Worm (Caenorhabditis elegans) whole organism, L2 larva: Measurements from ENCODE around the gene T19B10.12.

ENCODE experiments used
- C34F6.9 ChIP-seq: fragments of 150-350 bp; optimal IDR thresholded peaks from 2 replicates; lab custom pipeline; 2014; ENCODE audit warnings: missing biosample characterization, missing genetic modification characterization
- ZK546.5 ChIP-seq: sonication (generic microtip); optimal IDR thresholded peaks from 2 replicates; lab custom pipeline; 2017; ENCODE audit warnings: missing biosample characterization, missing genetic modification characterization
- alr-1 ChIP-seq: fragments of 150-350 bp; optimal IDR thresholded peaks from 2 replicates; lab custom pipeline; 2014; ENCODE audit warnings: missing biosample characterization, missing genetic modification characterization
- aly-2 ChIP-seq: fragments of 150-350 bp; optimal IDR thresholded peaks from 2 replicates; lab custom pipeline; 2014; ENCODE audit warnings: missing biosample characterization, missing genetic modification characterization
- blmp-1 ChIP-seq: sonication (generic microtip); optimal IDR thresholded peaks from 2 replicates; lab custom pipeline; 2017; ENCODE audit warnings: missing genetic modification characterization, mild to moderate bottlenecking, missing compliant biosample characterization, antibody characterized with exemption, moderate library complexity; ENCODE audit not compliant: insufficient read depth
- ceh-16 ChIP-seq: fragments of 150-350 bp; optimal IDR thresholded peaks from 2 replicates; lab custom pipeline; 2014; ENCODE audit warnings: missing biosample characterization, missing genetic modification characterization
- ceh-82 ChIP-seq: fragments of 150-350 bp; optimal IDR thresholded peaks from 2 replicates; lab custom pipeline; 2014; ENCODE audit warnings: missing biosample characterization, missing genetic modification characterization
- crh-2 ChIP-seq: sonication (generic microtip); optimal IDR thresholded peaks from 2 replicates; lab custom pipeline; 2017; ENCODE audit warnings: missing biosample characterization, missing genetic modification characterization
- egl-27 ChIP-seq: sonication (generic microtip); optimal IDR thresholded peaks from 3 replicates; lab custom pipeline; 2017; ENCODE audit warnings: missing biosample characterization, missing genetic modification reagents, missing genetic modification characterization
- elt-1 ChIP-seq: fragments of 150-350 bp; optimal IDR thresholded peaks from 2 replicates; lab custom pipeline; 2014; ENCODE audit warnings: missing biosample characterization, missing genetic modification characterization
- gmeb-1 ChIP-seq: fragments of 150-350 bp; optimal IDR thresholded peaks from 2 replicates; lab custom pipeline; 2014; ENCODE audit warnings: missing biosample characterization, missing genetic modification characterization
- lin-11 ChIP-seq: fragments of 150-350 bp; sonication (generic microtip); optimal IDR thresholded peaks from 2 replicates; lab custom pipeline; 2014; ENCODE audit warnings: missing biosample characterization, missing genetic modification characterization, inconsistent platforms, mixed read lengths
- lin-13 ChIP-seq: fragments of 150-350 bp; optimal IDR thresholded peaks from 2 replicates; lab custom pipeline; 2014; ENCODE audit warnings: missing biosample characterization, missing genetic modification reagents, missing genetic modification characterization
- lin-39 ChIP-seq: fragments of 150-350 bp; optimal IDR thresholded peaks from 2 replicates; lab custom pipeline; 2014; ENCODE audit warnings: missing biosample characterization, missing genetic modification reagents, missing genetic modification characterization
- lsy-2 ChIP-seq, 2 experiments: fragments of 150-350 bp in 1 of 2; sonication (generic microtip) in 1 of 2; optimal IDR thresholded peaks; 2 replicates each; lab custom pipeline; 2014 to 2017; ENCODE audit warnings: missing biosample characterization in 2 of 2, missing genetic modification characterization in 2 of 2
- mdl-1 ChIP-seq, 2 experiments: fragments of 150-350 bp in 1 of 2; sonication (generic microtip) in 1 of 2; optimal IDR thresholded peaks; 2 replicates each; lab custom pipeline; 2017; ENCODE audit warnings: missing biosample characterization in 2 of 2, missing genetic modification characterization in 2 of 2
- nhr-10 ChIP-seq: sonication (generic microtip); optimal IDR thresholded peaks from 2 replicates; lab custom pipeline; 2017; ENCODE audit warnings: missing biosample characterization, missing genetic modification characterization
- nhr-11 ChIP-seq: fragments of 150-350 bp; optimal IDR thresholded peaks from 2 replicates; lab custom pipeline; 2014; ENCODE audit warnings: missing biosample characterization, missing genetic modification characterization
- nhr-12 ChIP-seq: fragments of 150-350 bp; optimal IDR thresholded peaks from 2 replicates; lab custom pipeline; 2014; ENCODE audit warnings: missing biosample characterization, missing genetic modification characterization
- nhr-129 ChIP-seq: fragments of 150-350 bp; optimal IDR thresholded peaks from 2 replicates; lab custom pipeline; 2014; ENCODE audit warnings: missing biosample characterization, missing genetic modification characterization
- nhr-23 ChIP-seq: fragments of 150-350 bp; optimal IDR thresholded peaks from 2 replicates; lab custom pipeline; 2014; ENCODE audit warnings: missing biosample characterization, missing genetic modification reagents, missing genetic modification characterization
- nhr-237 ChIP-seq: fragments of 150-350 bp; optimal IDR thresholded peaks from 2 replicates; lab custom pipeline; 2014; ENCODE audit warnings: missing biosample characterization, missing genetic modification characterization
- sem-4 ChIP-seq: fragments of 150-350 bp; optimal IDR thresholded peaks from 2 replicates; lab custom pipeline; 2014; ENCODE audit warnings: missing biosample characterization, missing genetic modification reagents, missing genetic modification characterization
- sma-3 ChIP-seq: sonication (generic microtip); optimal IDR thresholded peaks from 2 replicates; lab custom pipeline; 2016; ENCODE audit warnings: missing genetic modification reagents, missing genetic modification characterization, missing compliant biosample characterization
- sma-9 ChIP-seq, 2 experiments: fragments of 150-350 bp in 1 of 2; sonication (generic microtip) in 1 of 2; optimal IDR thresholded peaks; 2 replicates each; lab custom pipeline; 2014 to 2016; ENCODE audit warnings: missing genetic modification characterization in 2 of 2, mild to moderate bottlenecking in 1 of 2, missing biosample characterization in 1 of 2, missing compliant biosample characterization in 1 of 2, missing genetic modification reagents in 1 of 2, moderate library complexity in 1 of 2
- snpc-4 ChIP-seq: fragments of 150-350 bp; optimal IDR thresholded peaks from 2 replicates; lab custom pipeline; 2014; ENCODE audit warnings: missing biosample characterization, missing genetic modification characterization
- unc-39 ChIP-seq: fragments of 150-350 bp; optimal IDR thresholded peaks from 2 replicates; lab custom pipeline; 2014; ENCODE audit warnings: missing biosample characterization, missing genetic modification characterization
- unc-62 ChIP-seq: fragments of 150-350 bp; optimal IDR thresholded peaks from 2 replicates; lab custom pipeline; 2014; ENCODE audit warnings: missing biosample characterization, missing genetic modification reagents, missing genetic modification characterization
- zag-1 ChIP-seq: fragments of 150-350 bp; optimal IDR thresholded peaks from 2 replicates; lab custom pipeline; 2014; ENCODE audit warnings: missing biosample characterization, missing genetic modification characterization
- ztf-11 ChIP-seq: sonication (generic microtip); optimal IDR thresholded peaks from 2 replicates; lab custom pipeline; 2017; ENCODE audit warnings: missing biosample characterization, missing genetic modification characterization
- ztf-4 ChIP-seq: fragments of 150-350 bp; optimal IDR thresholded peaks from 2 replicates; lab custom pipeline; 2014; ENCODE audit warnings: missing biosample characterization, missing genetic modification characterization

The T19B10.12 gene

ce11 chrV:11209452-11210188 lies 41.2 kb upstream of the T19B10.12 start:
- TF ChIP-seq sma-3 (no peak), ceh-16 (tag; lab: Kevin White, UChicago) (no peak), aly-2 (no peak), nhr-12 (tag; lab: Kevin White, UChicago) (no peak), lin-39 (no peak), unc-62 (GFP tag; lab: Kevin White, UChicago) (no peak), zag-1 (tag; lab: Kevin White, UChicago) (no peak), elt-1 (tag; lab: Kevin White, UChicago) (no peak), ztf-4 (tag; lab: Kevin White, UChicago) (no peak), snpc-4 (tag; lab: Kevin White, UChicago) (no peak), C34F6.9 (tag; lab: Kevin White, UChicago) (no peak), sem-4 (tag; lab: Kevin White, UChicago) (no peak)

ce11 chrV:11211323-11211722 lies 39.5 kb upstream of the T19B10.12 start:
- TF ChIP-seq egl-27 (no peak), lin-11 (no peak), nhr-23 (tag; lab: Kevin White, UChicago) (no peak), sem-4 (tag; lab: Kevin White, UChicago) (no peak), nhr-11 (tag; lab: Kevin White, UChicago) (no peak), C34F6.9 (tag; lab: Kevin White, UChicago) (no peak), unc-62 (GFP tag; lab: Kevin White, UChicago) (no peak), zag-1 (tag; lab: Kevin White, UChicago) (no peak), alr-1 (tag; lab: Kevin White, UChicago) (no peak), unc-39 (no peak)
- TF ChIP-seq, all 48 proteins: peak for 0

- no peak for TF ChIP-seq nhr-129 (tag; lab: Kevin White, UChicago)
- no peak for TF ChIP-seq elt-1 (tag; lab: Kevin White, UChicago)
- TF ChIP-seq lsy-2 (tag; optimal IDR thresholded peaks at IDR 0.05; lab: Kevin White, UChicago): no peak
- TF ChIP-seq, all 48 proteins: peak for 0
Measured at ce11 chrV:11214569-11214968, 36.3 kb upstream of the T19B10.12 start.

- TF ChIP-seq sma-9 (GFP tag; optimal IDR thresholded peaks at IDR 0.05; lab: Kevin White, UChicago) (no peak), sma-9 (tag; optimal IDR thresholded peaks at IDR 0.05; lab: Kevin White, UChicago) (no peak), mdl-1 (tag; optimal IDR thresholded peaks at IDR 0.05; lab: Kevin White, UChicago) (no peak), ceh-82 (tag; lab: Kevin White, UChicago) (no peak), ZK546.5 (tag; lab: Kevin White, UChicago) (no peak)
Measured at ce11 chrV:11216137-11216536, 34.7 kb upstream of the T19B10.12 start.

ce11 chrV:11217394-11217793 lies 33.4 kb upstream of the T19B10.12 start, which contains the start of gene cyp-29A2:
cyp-29A2 (plus strand) TSS chrV:11217583.
- TF ChIP-seq sma-9 (GFP tag; optimal IDR thresholded peaks at IDR 0.05; lab: Kevin White, UChicago) (peak; percentile 24), sma-9 (tag; optimal IDR thresholded peaks at IDR 0.05; lab: Kevin White, UChicago) (no peak), nhr-129 (tag; lab: Kevin White, UChicago) (peak; percentile 34), sma-3 (no peak), gmeb-1 (peak; percentile 23), lin-11 (no peak), nhr-10 (tag; lab: Kevin White, UChicago) (no peak), ztf-11 (tag; lab: Kevin White, UChicago) (no peak), crh-2 (peak; percentile 28)

- no peak for TF ChIP-seq nhr-129 (tag; lab: Kevin White, UChicago)
- TF ChIP-seq blmp-1 (tag; lab: Kevin White, UChicago): no peak
- no peak for TF ChIP-seq ceh-82 (tag; lab: Kevin White, UChicago)
- TF ChIP-seq nhr-11 (tag; lab: Kevin White, UChicago): no peak
- TF ChIP-seq sma-3: no peak
- no peak for TF ChIP-seq lin-13 (GFP tag; lab: Kevin White, UChicago)
- no peak for TF ChIP-seq nhr-237 (tag; lab: Kevin White, UChicago)
Measured at ce11 chrV:11220415-11220814, 30.4 kb upstream of the T19B10.12 start.
